Worm (Caenorhabditis elegans): Measurements from ENCODE around the gene Y15E3A.3.

DNA sequence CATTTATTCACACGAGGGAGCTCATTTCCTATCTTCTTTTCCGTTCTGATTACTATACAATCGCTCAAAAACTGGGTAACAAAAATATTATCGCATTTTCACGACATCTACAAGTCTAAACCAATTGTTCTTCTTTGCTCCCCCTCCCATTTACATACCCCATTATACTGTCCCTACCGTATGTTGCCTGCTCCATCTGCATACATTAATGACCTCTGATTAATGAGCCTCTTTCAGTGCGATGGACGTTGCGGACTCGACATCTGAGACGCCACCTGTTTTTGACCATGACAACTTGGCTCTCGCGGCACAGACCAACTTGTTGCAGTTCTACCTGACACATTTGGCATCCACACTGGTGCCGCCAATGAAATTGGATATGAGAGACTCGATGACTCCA, 16.5 kb downstream of the Y15E3A.3 start, which contains the start of gene nhr-91:
- no peak for TF ChIP-seq unc-62 (GFP tag; optimal IDR thresholded peaks at IDR 0.05)
- no peak for TF ChIP-seq unc-39 (tag; optimal IDR thresholded peaks at IDR 0.05)

Data from whole organism, mixed stage, embryonic.